Worm (Caenorhabditis elegans): ENCODE measurements around the gene F55C9.3.

ce11 chrV:19257653-19258052, 30.3 kb downstream of the F55C9.3 start, which contains the start of gene F21D9.3:
- TF ChIP-seq ama-1 (optimal IDR thresholded peaks at IDR 0.05) (no peak), pes-1 (GFP tag; IDR thresholded peaks at IDR 0.05) (no peak), flt-1 (GFP tag; IDR thresholded peaks at IDR 0.05) (no peak), ets-7 (tag; optimal IDR thresholded peaks at IDR 0.05) (no peak)

Data from whole organism, early embryonic.